Worm (Caenorhabditis elegans) whole organism, young adult: ENCODE results near the gene D1014.5.

Experiments
- D2030.7 ChIP-seq: fragments of 200-800 bp; sonication (Bioruptor generic); IDR thresholded peaks from 2 replicates; pipeline ENCODE4 v1.3.6; 2022; ENCODE audit warnings: missing genetic modification reagents, missing genetic modification characterization, missing compliant biosample characterization
- chd-7 ChIP-seq: sonication (generic microtip); optimal IDR thresholded peaks from 2 replicates; lab custom pipeline; 2016; ENCODE audit warnings: mild to moderate bottlenecking, missing genetic modification characterization, moderate library complexity, missing compliant biosample characterization
- die-1 ChIP-seq: sonication (generic microtip); optimal IDR thresholded peaks from 2 replicates; lab custom pipeline; 2016; ENCODE audit warnings: missing genotype, mild to moderate bottlenecking, missing genetic modification characterization, missing compliant biosample characterization
- egl-18 ChIP-seq: fragments of 200-800 bp; sonication (Bioruptor generic); IDR thresholded peaks from 2 replicates; pipeline ENCODE4 v1.3.6; 2022; ENCODE audit warnings: missing genetic modification reagents, missing genetic modification characterization, missing compliant biosample characterization
- lin-26 ChIP-seq: fragments of 200-800 bp; sonication (Bioruptor generic); IDR thresholded peaks from 2 replicates; pipeline ENCODE4 v1.3.6; 2022; ENCODE audit warnings: missing genetic modification reagents, missing genetic modification characterization, missing compliant biosample characterization
- snpc-4 ChIP-seq, 5 experiments: fragments of 150-350 bp in 1 of 5; sonication (generic microtip) in 4 of 5; optimal IDR thresholded peaks; 2 replicates each; lab custom pipeline; 2014 to 2018; ENCODE audit warnings: missing genetic modification characterization in 5 of 5, missing biosample characterization in 3 of 5, antibody characterized with exemption in 2 of 5, mild to moderate bottlenecking in 2 of 5, missing compliant biosample characterization in 2 of 5, missing genotype in 2 of 5, moderate library complexity in 2 of 5, missing genetic modification reagents in 1 of 5
- unc-62 ChIP-seq: fragments of 150-350 bp; optimal IDR thresholded peaks from 2 replicates; lab custom pipeline; 2014; ENCODE audit warnings: missing biosample characterization, missing genetic modification reagents, missing genetic modification characterization

DNA sequence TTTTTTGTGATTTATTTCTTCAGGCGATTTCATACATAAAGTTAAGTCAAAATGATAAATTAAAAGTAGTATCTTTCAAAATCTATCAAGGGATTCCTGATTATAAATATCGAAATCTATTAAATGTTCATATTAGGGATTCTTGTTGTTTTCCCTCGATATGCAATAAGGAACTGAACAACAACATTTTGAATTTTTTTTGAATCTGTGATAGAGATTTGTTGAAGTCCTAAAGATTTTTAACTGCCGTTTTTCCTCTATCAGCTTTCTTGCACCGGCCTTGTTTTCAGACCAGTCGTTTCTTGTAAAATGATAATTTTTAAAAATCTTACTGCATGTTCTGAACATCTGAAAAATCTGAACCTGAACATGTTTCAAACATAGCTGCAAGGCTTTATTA lies 32.3 kb downstream of the D1014.5 start:
- no peak for TF ChIP-seq egl-18 (GFP tag; lab: Robert Waterston, UW)
- TF ChIP-seq lin-26 (GFP tag; lab: Robert Waterston, UW), result no peak
- no peak for TF ChIP-seq D2030.7 (GFP tag; lab: Robert Waterston, UW)
- no peak for TF ChIP-seq unc-62 (GFP tag; lab: Kevin White, UChicago)
- TF ChIP-seq chd-7 (tag; lab: Kevin White, UChicago), result no peak
- TF ChIP-seq snpc-4 (GFP tag; optimal IDR thresholded peaks at IDR 0.05; lab: Kevin White, UChicago), result no peak
- TF ChIP-seq snpc-4 (tag; optimal IDR thresholded peaks at IDR 0.05; lab: Kevin White, UChicago), result no peak
- TF ChIP-seq die-1 (tag; lab: Kevin White, UChicago), result no peak
